Fruit fly (Drosophila melanogaster): ENCODE data around the gene 5PtaseI.

5PtaseI gene

dm6 chr3R:25044816-25045551 lies at the start of gene 5PtaseI:
5PtaseI (minus strand) TSS chr3R:25045151.
- TF ChIP-seq Myc (optimal IDR thresholded peaks at IDR 0.05), result no peak
- TF ChIP-seq psq (optimal IDR thresholded peaks at IDR 0.05), result no peak
- no peak for TF ChIP-seq Sin3A (optimal IDR thresholded peaks at IDR 0.05)
- TF ChIP-seq ttk (optimal IDR thresholded peaks at IDR 0.05), result no peak
- no peak for TF ChIP-seq h (optimal IDR thresholded peaks at IDR 0.05)
- TF ChIP-seq insv (optimal IDR thresholded peaks at IDR 0.05), result no peak

dm6 chr3R:25094639-25095038 lies 49.7 kb upstream of the 5PtaseI start, which contains the start of gene fd96Cb:
fd96Cb (plus strand) TSS chr3R:25095012.
- TF ChIP-seq ttk (optimal IDR thresholded peaks at IDR 0.05) (no peak), psq (optimal IDR thresholded peaks at IDR 0.05) (no peak), Myc (optimal IDR thresholded peaks at IDR 0.05) (no peak)

dm6 chr3R:25082348-25082747 lies 37.4 kb upstream of the 5PtaseI start, which contains the start of gene fd96Ca:
fd96Ca (plus strand) TSS chr3R:25082684.
- no peak for TF ChIP-seq Sin3A (optimal IDR thresholded peaks at IDR 0.05)
- TF ChIP-seq psq (optimal IDR thresholded peaks at IDR 0.05), result no peak
- TF ChIP-seq insv (optimal IDR thresholded peaks at IDR 0.05), result no peak
- no peak for TF ChIP-seq Myc (optimal IDR thresholded peaks at IDR 0.05)
- TF ChIP-seq h (optimal IDR thresholded peaks at IDR 0.05), result no peak
- TF ChIP-seq ttk (optimal IDR thresholded peaks at IDR 0.05), result no peak

- no peak for TF ChIP-seq psq (optimal IDR thresholded peaks at IDR 0.05)
- no peak for TF ChIP-seq insv (optimal IDR thresholded peaks at IDR 0.05)
- TF ChIP-seq ttk (optimal IDR thresholded peaks at IDR 0.05), result no peak
- no peak for TF ChIP-seq h (optimal IDR thresholded peaks at IDR 0.05)
- TF ChIP-seq Sin3A (optimal IDR thresholded peaks at IDR 0.05), result no peak
- no peak for TF ChIP-seq Myc (optimal IDR thresholded peaks at IDR 0.05)
These were observed 35.5 kb upstream of the 5PtaseI start for dm6 chr3R:25080446-25080845.

- no peak for TF ChIP-seq Sin3A (optimal IDR thresholded peaks at IDR 0.05)
- TF ChIP-seq ttk (optimal IDR thresholded peaks at IDR 0.05), result no peak
- TF ChIP-seq psq (optimal IDR thresholded peaks at IDR 0.05), result no peak
- no peak for TF ChIP-seq h (optimal IDR thresholded peaks at IDR 0.05)
These were observed 33.7 kb upstream of the 5PtaseI start for dm6 chr3R:25078665-25079064.

- TF ChIP-seq insv (optimal IDR thresholded peaks at IDR 0.05), result no peak
- TF ChIP-seq Sin3A (optimal IDR thresholded peaks at IDR 0.05), result no peak
- no peak for TF ChIP-seq h (optimal IDR thresholded peaks at IDR 0.05)
- no peak for TF ChIP-seq Myc (optimal IDR thresholded peaks at IDR 0.05)
- no peak for TF ChIP-seq psq (optimal IDR thresholded peaks at IDR 0.05)
- no peak for TF ChIP-seq ttk (optimal IDR thresholded peaks at IDR 0.05)
These were observed 32.4 kb upstream of the 5PtaseI start for dm6 chr3R:25077280-25077820.

dm6 chr3R:25074558-25074964 lies 29.6 kb upstream of the 5PtaseI start, which contains the start of the genes shams and CG11920:
shams (minus strand) TSS chr3R:25074607.
CG11920 (plus strand) TSS chr3R:25074877.
- TF ChIP-seq insv (optimal IDR thresholded peaks at IDR 0.05), result no peak
- TF ChIP-seq psq (optimal IDR thresholded peaks at IDR 0.05), result no peak
- TF ChIP-seq Sin3A (optimal IDR thresholded peaks at IDR 0.05), result no peak
- TF ChIP-seq h (optimal IDR thresholded peaks at IDR 0.05), result no peak
- no peak for TF ChIP-seq Myc (optimal IDR thresholded peaks at IDR 0.05)
- TF ChIP-seq ttk (optimal IDR thresholded peaks at IDR 0.05), result no peak

dm6 chr3R:25070871-25071270 lies 25.9 kb upstream of the 5PtaseI start, which contains the start of gene CG11836:
CG11836 (plus strand) TSS chr3R:25071126.
- no peak for TF ChIP-seq ttk (optimal IDR thresholded peaks at IDR 0.05)

- TF ChIP-seq psq (optimal IDR thresholded peaks at IDR 0.05) (no peak), ttk (optimal IDR thresholded peaks at IDR 0.05) (no peak), Myc (optimal IDR thresholded peaks at IDR 0.05) (no peak), Sin3A (optimal IDR thresholded peaks at IDR 0.05) (no peak), insv (optimal IDR thresholded peaks at IDR 0.05) (no peak), h (optimal IDR thresholded peaks at IDR 0.05) (no peak)
These were observed 24.6 kb upstream of the 5PtaseI start, which contains the start of the genes Stt3B and CG11839 for dm6 chr3R:25069569-25069968. Stt3B (minus strand) TSS chr3R:25069637. CG11839 (plus strand) TSS chr3R:25069927.

- TF ChIP-seq psq (optimal IDR thresholded peaks at IDR 0.05), result no peak
- TF ChIP-seq Myc (optimal IDR thresholded peaks at IDR 0.05), result no peak
- TF ChIP-seq Sin3A (optimal IDR thresholded peaks at IDR 0.05), result no peak
- no peak for TF ChIP-seq ttk (optimal IDR thresholded peaks at IDR 0.05)
- TF ChIP-seq insv (optimal IDR thresholded peaks at IDR 0.05), result no peak
- no peak for TF ChIP-seq h (optimal IDR thresholded peaks at IDR 0.05)
These were observed 21.9 kb upstream of the 5PtaseI start for dm6 chr3R:25066856-25067255.

- TF ChIP-seq h (optimal IDR thresholded peaks at IDR 0.05) (no peak), ttk (optimal IDR thresholded peaks at IDR 0.05) (no peak), insv (optimal IDR thresholded peaks at IDR 0.05) (no peak), Myc (optimal IDR thresholded peaks at IDR 0.05) (no peak), Sin3A (optimal IDR thresholded peaks at IDR 0.05) (no peak), psq (optimal IDR thresholded peaks at IDR 0.05) (no peak)
These were observed 20.2 kb upstream of the 5PtaseI start, which contains the start of the genes veli and PQBP1 for dm6 chr3R:25064907-25065841. veli (minus strand) TSS chr3R:25065591. PQBP1 (plus strand) TSS chr3R:25065791.

dm6 chr3R:25060462-25060861 lies 15.5 kb upstream of the 5PtaseI start:
- TF ChIP-seq h (optimal IDR thresholded peaks at IDR 0.05), result no peak
- TF ChIP-seq Sin3A (optimal IDR thresholded peaks at IDR 0.05), result no peak
- TF ChIP-seq psq (optimal IDR thresholded peaks at IDR 0.05), result no peak
- TF ChIP-seq ttk (optimal IDR thresholded peaks at IDR 0.05), result no peak
- TF ChIP-seq insv (optimal IDR thresholded peaks at IDR 0.05), result no peak

Measured in Kc167 (cell line).